Worm (Caenorhabditis elegans) whole organism, young adult: ENCODE measurements around the gene npr-17.

ENCODE experiments used
- F39B2.1 ChIP-seq: fragments of 200-800 bp; sonication (Bioruptor generic); IDR thresholded peaks from 2 replicates; pipeline ENCODE4 v1.3.6; 2022; ENCODE audit warnings: missing genetic modification reagents, missing genetic modification characterization, missing compliant biosample characterization
- F49E8.2 ChIP-seq: sonication (generic microtip); optimal IDR thresholded peaks from 3 replicates; lab custom pipeline; 2017; ENCODE audit warnings: missing genetic modification characterization, mild to moderate bottlenecking, missing compliant biosample characterization, antibody characterized with exemption, moderate library complexity; ENCODE audit not compliant: insufficient read depth
- F52B5.7 ChIP-seq: sonication (generic microtip); optimal IDR thresholded peaks from 2 replicates; lab custom pipeline; 2016; ENCODE audit warnings: mild to moderate bottlenecking, missing genetic modification characterization, missing compliant biosample characterization
- K11D2.4 ChIP-seq: fragments of 200-800 bp; sonication (Bioruptor generic); IDR thresholded peaks from 2 replicates; pipeline ENCODE4 v1.3.6; 2022; ENCODE audit warnings: missing genetic modification reagents, missing genetic modification characterization, missing compliant biosample characterization
- K12H6.12 ChIP-seq: fragments of 200-800 bp; sonication (Bioruptor generic); optimal IDR thresholded peaks from 2 replicates; lab custom pipeline; 2018; ENCODE audit warnings: mild to moderate bottlenecking, missing genetic modification characterization, missing compliant biosample characterization
- T07F8.4 ChIP-seq: sonication (generic microtip); optimal IDR thresholded peaks from 2 replicates; lab custom pipeline; 2016; ENCODE audit warnings: mild to moderate bottlenecking, missing genetic modification characterization, moderate library complexity, missing compliant biosample characterization
- Y56A3A.18 ChIP-seq: fragments of 200-800 bp; sonication (Bioruptor generic); IDR thresholded peaks from 2 replicates; pipeline ENCODE4 v1.3.6; 2022; ENCODE audit warnings: missing genetic modification reagents, missing genetic modification characterization, missing compliant biosample characterization
- athp-1 ChIP-seq: sonication (generic microtip); optimal IDR thresholded peaks from 2 replicates; lab custom pipeline; 2017; ENCODE audit warnings: mild to moderate bottlenecking, missing genetic modification characterization, missing compliant biosample characterization
- attf-3 ChIP-seq: fragments of 200-800 bp; sonication (Bioruptor generic); conservative IDR thresholded peaks from 2 replicates; pipeline ENCODE4 v1.3.6; 2022; ENCODE audit warnings: missing genetic modification reagents, missing genetic modification characterization, missing compliant biosample characterization
- attf-5 ChIP-seq: fragments of 200-800 bp; sonication (Bioruptor generic); optimal IDR thresholded peaks from 2 replicates; lab custom pipeline; 2018; ENCODE audit warnings: mild to moderate bottlenecking, missing genetic modification characterization, missing compliant biosample characterization
- bed-1 ChIP-seq: fragments of 200-800 bp; sonication (Bioruptor generic); IDR thresholded peaks from 2 replicates; pipeline ENCODE4 v1.3.6; 2022; ENCODE audit warnings: missing genetic modification reagents, missing genetic modification characterization, missing compliant biosample characterization
- bed-2 ChIP-seq: fragments of 200-800 bp; sonication (Bioruptor generic); IDR thresholded peaks from 2 replicates; pipeline ENCODE4 v1.3.6; 2022; ENCODE audit warnings: missing genetic modification reagents, missing genetic modification characterization, missing compliant biosample characterization
- ceh-100 ChIP-seq: fragments of 200-800 bp; sonication (Bioruptor generic); IDR thresholded peaks from 2 replicates; pipeline ENCODE4 v1.3.6; 2022; ENCODE audit warnings: missing genetic modification reagents, missing genetic modification characterization, missing compliant biosample characterization
- ceh-91 ChIP-seq: fragments of 200-800 bp; sonication (Bioruptor generic); IDR thresholded peaks from 2 replicates; pipeline ENCODE4 v1.3.6; 2022; ENCODE audit warnings: missing genetic modification reagents, missing genetic modification characterization, missing compliant biosample characterization
- dpl-1 ChIP-seq: fragments of 150-350 bp; optimal IDR thresholded peaks from 2 replicates; lab custom pipeline; 2014; ENCODE audit warnings: missing biosample characterization, missing genetic modification reagents, missing genetic modification characterization
- efl-1 ChIP-seq: fragments of 150-350 bp; optimal IDR thresholded peaks from 2 replicates; lab custom pipeline; 2014; ENCODE audit warnings: missing biosample characterization, missing genetic modification reagents, missing genetic modification characterization
- fkh-3 ChIP-seq: sonication (generic microtip); optimal IDR thresholded peaks from 2 replicates; lab custom pipeline; 2016; ENCODE audit warnings: mild to moderate bottlenecking, missing genetic modification characterization, missing compliant biosample characterization
- him-1 ChIP-seq: sonication (generic microtip); optimal IDR thresholded peaks from 2 replicates; lab custom pipeline; 2016; ENCODE audit warnings: missing genotype, missing genetic modification reagents, missing genetic modification characterization, missing compliant biosample characterization
- hlh-12 ChIP-seq: sonication (generic microtip); optimal IDR thresholded peaks from 2 replicates; lab custom pipeline; 2016; ENCODE audit warnings: missing genetic modification characterization, missing compliant biosample characterization
- hsf-1 ChIP-seq: fragments of 200-800 bp; sonication (Bioruptor generic); IDR thresholded peaks from 2 replicates; pipeline ENCODE4 v1.3.6; 2022; ENCODE audit warnings: missing genetic modification reagents, missing genetic modification characterization, missing compliant biosample characterization
- let-607 ChIP-seq, 2 experiments: fragments of 200-800 bp in 1 of 2; sonication (Bioruptor generic) in 1 of 2; sonication (generic microtip) in 1 of 2; optimal IDR thresholded peaks; 2 replicates each; lab custom pipeline; 2016 to 2018; ENCODE audit warnings: mild to moderate bottlenecking in 2 of 2, missing compliant biosample characterization in 2 of 2, missing genetic modification characterization in 2 of 2, moderate library complexity in 2 of 2, missing genotype in 1 of 2
- lin-26 ChIP-seq: fragments of 200-800 bp; sonication (Bioruptor generic); IDR thresholded peaks from 2 replicates; pipeline ENCODE4 v1.3.6; 2022; ENCODE audit warnings: missing genetic modification reagents, missing genetic modification characterization, missing compliant biosample characterization
- lin-35 ChIP-seq, 3 experiments: fragments of 150-350 bp in 2 of 3; sonication (generic microtip) in 1 of 3; optimal IDR thresholded peaks; 2 replicates each; lab custom pipeline; 2014 to 2018; ENCODE audit warnings: missing biosample characterization in 3 of 3, missing genetic modification characterization in 3 of 3, missing genetic modification reagents in 3 of 3
- lin-40 ChIP-seq: sonication (generic microtip); optimal IDR thresholded peaks from 2 replicates; lab custom pipeline; 2016; ENCODE audit warnings: missing genetic modification characterization, mild to moderate bottlenecking, missing compliant biosample characterization, missing genotype, missing genetic modification reagents
- lin-54 ChIP-seq: fragments of 200-800 bp; sonication (Bioruptor generic); optimal IDR thresholded peaks from 2 replicates; lab custom pipeline; 2018; ENCODE audit warnings: mild to moderate bottlenecking, missing genetic modification characterization, missing compliant biosample characterization
- lsl-1 ChIP-seq: fragments of 200-800 bp; sonication (Bioruptor generic); optimal IDR thresholded peaks from 2 replicates; lab custom pipeline; 2018; ENCODE audit warnings: mild to moderate bottlenecking, missing genetic modification characterization, moderate library complexity, missing compliant biosample characterization
- madf-10 ChIP-seq: sonication (generic microtip); optimal IDR thresholded peaks from 2 replicates; lab custom pipeline; 2016; ENCODE audit warnings: mild to moderate bottlenecking, missing genetic modification characterization, missing compliant biosample characterization
- madf-6 ChIP-seq: fragments of 200-800 bp; sonication (Bioruptor generic); IDR thresholded peaks from 2 replicates; pipeline ENCODE4 v1.3.6; 2022; ENCODE audit warnings: missing genetic modification reagents, missing genetic modification characterization, missing compliant biosample characterization
- mcd-1 ChIP-seq: fragments of 200-800 bp; sonication (Bioruptor generic); IDR thresholded peaks from 2 replicates; pipeline ENCODE4 v1.3.6; 2022; ENCODE audit warnings: missing genetic modification reagents, missing genetic modification characterization, missing compliant biosample characterization
- nfya-1 ChIP-seq: sonication (generic microtip); optimal IDR thresholded peaks from 2 replicates; lab custom pipeline; 2017; ENCODE audit warnings: antibody characterized with exemption, missing compliant biosample characterization, missing genetic modification characterization, borderline replicate concordance; ENCODE audit not compliant: insufficient read depth
- nfyb-1 ChIP-seq: fragments of 200-800 bp; sonication (Bioruptor generic); IDR thresholded peaks from 2 replicates; pipeline ENCODE4 v1.3.6; 2022; ENCODE audit warnings: missing genetic modification reagents, missing genetic modification characterization, missing compliant biosample characterization
- nhr-120 ChIP-seq: fragments of 200-800 bp; sonication (Bioruptor generic); IDR thresholded peaks from 2 replicates; pipeline ENCODE4 v1.3.6; 2022; ENCODE audit warnings: missing genetic modification characterization, missing compliant biosample characterization
- nhr-80 ChIP-seq: sonication (generic microtip); optimal IDR thresholded peaks from 2 replicates; lab custom pipeline; 2016; ENCODE audit warnings: missing genetic modification characterization, missing compliant biosample characterization
- repo-1 ChIP-seq: sonication (generic microtip); optimal IDR thresholded peaks from 2 replicates; lab custom pipeline; 2017; ENCODE audit warnings: mild to moderate bottlenecking, missing genetic modification characterization, missing compliant biosample characterization
- tbp1 ChIP-seq: fragments of 200-800 bp; sonication (Bioruptor generic); optimal IDR thresholded peaks from 2 replicates; lab custom pipeline; 2018; ENCODE audit warnings: mild to moderate bottlenecking, missing genetic modification characterization, missing compliant biosample characterization
- unc-62 ChIP-seq: fragments of 150-350 bp; optimal IDR thresholded peaks from 2 replicates; lab custom pipeline; 2014; ENCODE audit warnings: missing biosample characterization, missing genetic modification reagents, missing genetic modification characterization
- zim-3 ChIP-seq: sonication (generic microtip); optimal IDR thresholded peaks from 2 replicates; lab custom pipeline; 2017; ENCODE audit warnings: mild to moderate bottlenecking, missing genetic modification characterization, moderate library complexity, missing compliant biosample characterization
- ztf-18 ChIP-seq: sonication (generic microtip); optimal IDR thresholded peaks from 2 replicates; lab custom pipeline; 2016; ENCODE audit warnings: missing genotype, mild to moderate bottlenecking, missing genetic modification characterization, missing compliant biosample characterization
- ztf-28 ChIP-seq: fragments of 200-800 bp; sonication (Bioruptor generic); IDR thresholded peaks from 2 replicates; pipeline ENCODE4 v1.3.6; 2022; ENCODE audit warnings: missing genetic modification reagents, missing genetic modification characterization, missing compliant biosample characterization
- ztf-3 ChIP-seq: fragments of 200-800 bp; sonication (Bioruptor generic); optimal IDR thresholded peaks from 2 replicates; lab custom pipeline; 2018; ENCODE audit warnings: mild to moderate bottlenecking, missing genetic modification characterization, missing compliant biosample characterization

Gene npr-17

DNA sequence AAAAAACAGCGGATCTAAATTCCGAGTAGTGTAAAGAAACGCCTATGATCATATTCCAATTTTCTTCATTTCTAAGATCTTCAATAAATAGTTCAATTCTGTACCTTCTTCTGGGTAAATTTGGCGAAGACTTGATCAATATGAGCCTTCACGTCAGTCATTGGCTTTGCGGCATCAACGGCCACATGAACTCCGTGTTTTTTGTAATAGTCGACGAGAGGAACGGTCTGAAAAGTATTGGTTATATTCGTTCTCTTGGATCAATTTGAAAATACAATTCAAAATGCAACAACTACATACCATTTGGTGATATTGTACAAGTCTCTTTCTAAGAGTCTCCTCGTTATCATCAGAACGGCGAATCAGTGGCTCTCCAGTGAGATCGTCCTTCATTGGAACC is 45.8 kb downstream of the npr-17 start:
- no peak for TF ChIP-seq bed-1
- no peak for TF ChIP-seq K11D2.4
- no peak for TF ChIP-seq hlh-12 (tag; lab: Kevin White, UChicago)
- no peak for TF ChIP-seq bed-2 (GFP tag; lab: Robert Waterston, UW)
- TF ChIP-seq fkh-3 = no peak
- no peak for TF ChIP-seq mcd-1
- TF ChIP-seq F39B2.1 (GFP tag; lab: Robert Waterston, UW) = no peak
- no peak for TF ChIP-seq T07F8.4 (tag; lab: Kevin White, UChicago)
- no peak for TF ChIP-seq tbp1 (GFP tag; lab: Kevin White, UChicago)
- no peak for TF ChIP-seq repo-1
- no peak for TF ChIP-seq Y56A3A.18 (GFP tag; lab: Robert Waterston, UW)
- no peak for TF ChIP-seq madf-10 (tag; lab: Kevin White, UChicago)
- TF ChIP-seq F52B5.7 (tag; lab: Kevin White, UChicago) = no peak
- no peak for TF ChIP-seq ztf-3 (GFP tag; lab: Kevin White, UChicago)
- TF ChIP-seq F49E8.2 = no peak

DNA sequence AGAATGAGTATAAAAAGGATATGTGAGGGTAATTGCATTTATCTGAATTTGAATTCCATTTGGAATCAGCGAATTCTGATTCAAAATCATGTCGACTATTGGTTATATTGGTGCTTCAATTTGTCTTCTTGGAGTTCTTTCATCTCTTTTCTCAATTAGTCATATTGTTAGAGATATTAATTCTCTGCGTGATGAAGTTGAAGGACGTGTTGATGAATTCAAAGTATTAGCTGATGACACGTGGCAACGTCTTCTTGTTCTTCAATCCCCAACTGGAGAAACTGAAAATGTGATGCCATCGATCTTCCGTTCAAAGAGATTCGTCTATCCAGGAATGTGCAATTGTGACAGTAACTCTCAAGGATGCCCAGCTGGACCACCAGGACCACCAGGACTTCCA is 47.5 kb downstream of the npr-17 start, which contains the start of gene col-90:
Gene col-90, plus strand, starts transcription at position 37 of the 400 bp plus-strand sequence.
- no peak for TF ChIP-seq nhr-120 (GFP tag; lab: Robert Waterston, UW)
- TF ChIP-seq, all 124 proteins: peak for 0

DNA sequence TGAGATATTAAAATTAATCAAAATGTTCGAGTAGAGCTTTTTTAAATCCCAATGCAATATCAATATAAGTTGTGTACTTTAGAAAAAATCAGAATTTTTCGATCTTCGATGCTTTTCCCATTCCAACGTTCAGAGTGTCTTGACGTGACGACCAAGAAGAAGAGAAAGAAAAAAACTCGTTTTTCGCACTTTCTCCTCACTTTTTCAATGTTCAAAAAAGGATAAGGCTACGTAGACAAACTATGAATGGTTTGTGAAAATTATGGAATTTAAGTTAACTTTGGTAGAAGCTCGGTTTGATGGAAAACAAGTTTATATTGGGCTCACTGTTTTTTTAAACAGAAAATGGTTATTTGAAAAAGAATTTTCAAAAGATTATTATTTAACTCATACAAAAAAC is 48.6 kb downstream of the npr-17 start:
- TF ChIP-seq let-607 (tag; optimal IDR thresholded peaks at IDR 0.05; lab: Kevin White, UChicago) (no peak), hsf-1 (GFP tag; lab: Robert Waterston, UW) (no peak), F49E8.2 (no peak), madf-6 (GFP tag; lab: Robert Waterston, UW) (no peak), ceh-91 (no peak), nfya-1 (tag; lab: Kevin White, UChicago) (no peak), unc-62 (GFP tag; lab: Kevin White, UChicago) (no peak), ztf-18 (tag; lab: Kevin White, UChicago) (no peak), lin-26 (no peak), ceh-100 (GFP tag; lab: Robert Waterston, UW) (no peak), ztf-28 (GFP tag; lab: Robert Waterston, UW) (no peak), him-1 (tag; lab: Kevin White, UChicago) (no peak)

DNA sequence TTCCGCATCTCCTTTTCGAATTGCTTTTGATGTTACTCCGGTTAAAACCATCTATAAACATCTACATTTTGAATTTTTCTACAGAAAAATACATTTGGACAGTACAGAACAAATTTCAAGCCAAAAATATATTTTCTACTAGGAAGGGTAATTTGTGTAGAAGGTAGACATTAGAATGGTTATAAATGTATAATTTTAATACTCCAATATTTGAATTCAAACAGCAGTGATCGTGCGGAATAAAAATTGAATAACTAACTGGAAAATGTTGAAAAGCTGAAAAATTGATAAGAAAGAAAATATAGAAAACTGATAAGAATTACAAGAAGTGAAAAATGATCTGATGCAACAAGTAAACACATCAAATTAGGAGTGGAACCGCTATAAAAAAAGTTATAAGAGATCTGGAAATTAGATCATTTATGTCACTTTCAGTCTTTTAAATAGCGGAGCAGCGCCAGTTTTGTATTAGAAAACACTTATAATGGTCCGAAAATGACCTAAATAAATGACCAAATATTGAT is 49.2 kb downstream of the npr-17 start, which contains the start of gene gsto-1:
Gene gsto-1, minus strand, starts transcription at position 51 of the 524 bp plus-strand sequence.
- TF ChIP-seq zim-3 (no peak), nhr-80 (tag; lab: Kevin White, UChicago) (peak; percentile 19)

DNA sequence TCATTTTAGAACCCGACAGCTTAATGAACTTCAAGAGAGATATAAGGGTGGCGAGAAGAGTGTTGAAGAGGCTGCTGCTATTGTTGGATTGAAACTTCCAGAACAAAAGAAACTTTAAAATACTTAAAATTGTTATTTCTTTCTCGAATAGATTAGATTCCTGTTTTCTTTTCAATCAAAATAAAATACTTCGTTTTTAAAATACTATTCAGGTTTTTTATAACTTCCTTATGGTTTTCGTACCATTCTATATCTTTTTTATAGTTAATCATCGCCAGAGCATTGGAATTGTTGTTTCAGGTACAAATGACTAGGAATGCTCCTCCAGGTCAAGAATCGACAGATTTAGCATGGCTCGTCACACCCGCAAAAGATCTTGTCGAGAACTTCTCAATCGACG is 54.8 kb downstream of the npr-17 start, which contains the start of gene kle-2:
Gene kle-2, plus strand, starts transcription at position 301 of the 400 bp plus-strand sequence.
- no peak for TF ChIP-seq K12H6.12 (tag; lab: Kevin White, UChicago)
- TF ChIP-seq bed-1 = no peak

DNA sequence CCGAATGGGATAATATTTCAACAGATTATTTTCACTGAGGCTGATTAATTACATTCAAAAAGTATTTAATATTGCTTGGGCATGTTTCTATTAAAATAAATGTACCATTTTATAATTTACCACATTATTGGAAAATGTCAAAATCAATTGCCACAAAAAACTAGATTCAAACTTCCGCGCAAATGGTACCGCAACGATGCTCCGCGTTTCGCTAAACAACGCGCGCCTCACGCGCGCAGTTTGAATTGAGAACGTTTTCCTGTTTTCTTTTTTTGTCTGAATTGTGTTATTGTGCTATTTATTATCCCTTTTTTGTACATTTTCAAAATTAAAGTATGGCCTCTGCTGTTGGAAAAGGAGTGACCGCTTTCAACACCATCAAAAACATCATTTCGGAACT is 55.4 kb downstream of the npr-17 start, which contains the start of gene C29E4.12:
Gene C29E4.12, plus strand, starts transcription at position 333 of the 400 bp plus-strand sequence.
- TF ChIP-seq nfyb-1 (GFP tag; lab: Robert Waterston, UW) (no peak), ztf-28 (GFP tag; lab: Robert Waterston, UW) (no peak), efl-1 (peak; percentile 78), lin-54 (GFP tag; lab: Kevin White, UChicago) (peak; percentile 94), attf-5 (GFP tag; lab: Kevin White, UChicago) (peak; percentile 74), attf-3 (GFP tag; lab: Robert Waterston, UW) (peak; percentile 99), mcd-1 (peak; percentile 58), F49E8.2 (no peak), lin-35 (GFP tag; optimal IDR thresholded peaks at IDR 0.05; lab: Kevin White, UChicago) (peak in 1 of 3 experiments; percentile 90), lin-40 (tag; lab: Kevin White, UChicago) (no peak), dpl-1 (peak; percentile 65), lsl-1 (GFP tag; lab: Kevin White, UChicago) (peak; percentile 5), athp-1 (tag; lab: Kevin White, UChicago) (no peak), nfya-1 (tag; lab: Kevin White, UChicago) (no peak), him-1 (tag; lab: Kevin White, UChicago) (no peak)
